Worm (Caenorhabditis elegans): Measurements from ENCODE around the gene sre-10.

sre-10 gene

ce11 chrV:7132248-7132647 is at the start of gene sre-10:
Gene sre-10 (plus strand): TSS chrV:7132548.
- no peak for TF ChIP-seq unc-62 (GFP tag; optimal IDR thresholded peaks at IDR 0.05)

- TF ChIP-seq unc-62 (GFP tag; optimal IDR thresholded peaks at IDR 0.05), result no peak
Measured at ce11 chrV:7084612-7085139, 47.7 kb upstream of the sre-10 start, which contains the start of gene mys-1. Gene mys-1 (minus strand): TSS chrV:7084662.

- TF ChIP-seq unc-62 (GFP tag; optimal IDR thresholded peaks at IDR 0.05), result no peak
Measured at ce11 chrV:7085518-7086104, 46.7 kb upstream of the sre-10 start, which contains the start of gene VC5.2. Gene VC5.2 (plus strand): TSS chrV:7085956.

- TF ChIP-seq unc-62 (GFP tag; optimal IDR thresholded peaks at IDR 0.05), result no peak
Measured at ce11 chrV:7087340-7087739, 45.0 kb upstream of the sre-10 start.

- no peak for TF ChIP-seq unc-62 (GFP tag; optimal IDR thresholded peaks at IDR 0.05)
Measured at ce11 chrV:7089217-7089616, 43.1 kb upstream of the sre-10 start.

ce11 chrV:7091287-7091686 is 41.1 kb upstream of the sre-10 start, which contains the start of gene nhr-286:
Gene nhr-286 (minus strand): TSS chrV:7091610.
- TF ChIP-seq unc-62 (GFP tag; optimal IDR thresholded peaks at IDR 0.05), result no peak

ce11 chrV:7093720-7094401 is 38.5 kb upstream of the sre-10 start, which contains the start of gene nhr-135:
Gene nhr-135 (minus strand): TSS chrV:7093770.
- TF ChIP-seq unc-62 (GFP tag; optimal IDR thresholded peaks at IDR 0.05), result no peak

ce11 chrV:7095254-7095990 is 36.9 kb upstream of the sre-10 start:
- TF ChIP-seq unc-62 (GFP tag; optimal IDR thresholded peaks at IDR 0.05), result no peak

ce11 chrV:7096129-7096730 is 36.1 kb upstream of the sre-10 start:
- TF ChIP-seq unc-62 (GFP tag; optimal IDR thresholded peaks at IDR 0.05), result no peak

- TF ChIP-seq unc-62 (GFP tag; optimal IDR thresholded peaks at IDR 0.05), result no peak
Measured at ce11 chrV:7096811-7097210, 35.5 kb upstream of the sre-10 start.

ce11 chrV:7103247-7103646 is 29.1 kb upstream of the sre-10 start, which contains the start of gene odr-2:
Gene odr-2 (plus strand): TSS chrV:7103547.
- no peak for TF ChIP-seq unc-62 (GFP tag; optimal IDR thresholded peaks at IDR 0.05)

- TF ChIP-seq unc-62 (GFP tag; optimal IDR thresholded peaks at IDR 0.05), result no peak
Measured at ce11 chrV:7106499-7107152, 25.7 kb upstream of the sre-10 start.

ce11 chrV:7110370-7110769 is 22.0 kb upstream of the sre-10 start:
- no peak for TF ChIP-seq unc-62 (GFP tag; optimal IDR thresholded peaks at IDR 0.05)

ce11 chrV:7111276-7111675 is 21.1 kb upstream of the sre-10 start:
- no peak for TF ChIP-seq unc-62 (GFP tag; optimal IDR thresholded peaks at IDR 0.05)

- TF ChIP-seq unc-62 (GFP tag; optimal IDR thresholded peaks at IDR 0.05), result no peak
Measured at ce11 chrV:7112223-7112622, 20.1 kb upstream of the sre-10 start.

Data from whole organism, dauer.